Worm (Caenorhabditis elegans) whole organism, L4/young adult: ENCODE results near the gene ZK1058.9.

Source experiments
- W03F9.2 ChIP-seq: fragments of 150-350 bp; optimal IDR thresholded peaks from 2 replicates; lab custom pipeline; 2014; ENCODE audit warnings: missing biosample characterization, missing genetic modification characterization
- him-1 ChIP-seq: sonication (generic microtip); optimal IDR thresholded peaks from 2 replicates; lab custom pipeline; 2016; ENCODE audit warnings: missing genotype, missing genetic modification reagents, missing genetic modification characterization, missing compliant biosample characterization

DNA sequence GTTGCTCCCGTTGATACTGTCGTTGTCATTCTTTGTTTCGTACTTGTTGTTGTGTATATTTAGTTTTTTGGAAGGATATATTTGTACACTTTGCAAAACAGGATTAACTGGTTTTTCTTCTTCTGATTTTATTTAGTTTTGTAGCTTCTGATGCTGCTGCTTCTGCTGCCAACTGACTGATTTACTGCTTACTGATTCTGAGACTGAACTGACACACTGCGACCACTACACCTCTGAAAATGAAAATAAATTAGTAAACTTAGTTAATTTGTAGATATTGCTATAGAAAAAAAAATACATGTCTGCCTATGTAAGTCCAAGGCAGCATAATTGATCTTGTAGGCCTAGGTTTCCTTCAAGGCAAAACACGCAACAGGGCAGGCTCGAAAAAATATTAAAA, 46.7 kb upstream of the ZK1058.9 start, which contains the start of gene R10E9.4:
- TF ChIP-seq W03F9.2: no peak
- TF ChIP-seq him-1 (tag; lab: Kevin White, UChicago): no peak
